Worm (Caenorhabditis elegans) whole organism, midembryonic: ENCODE measurements around the gene aco-1.

ENCODE experiments used
- T22C8.4 ChIP-seq: fragments of 200-800 bp; sonication (Bioruptor generic); IDR thresholded peaks from 2 replicates; pipeline ENCODE4 v1.3.6; 2022; ENCODE audit warnings: missing genetic modification characterization, missing compliant biosample characterization
- cog-1 ChIP-seq: sonication (generic microtip); optimal IDR thresholded peaks from 2 replicates; lab custom pipeline; 2016; ENCODE audit warnings: missing genetic modification characterization, missing compliant biosample characterization
- flt-1 ChIP-seq: fragments of 200-800 bp; sonication (Bioruptor generic); IDR thresholded peaks from 2 replicates; pipeline ENCODE4 v1.3.6; 2022; ENCODE audit warnings: missing genetic modification characterization, missing compliant biosample characterization
- klf-2 ChIP-seq: fragments of 200-800 bp; sonication (Bioruptor generic); conservative IDR thresholded peaks from 2 replicates; pipeline ENCODE4 v1.3.6; 2022; ENCODE audit warnings: missing genetic modification reagents, missing genetic modification characterization, missing compliant biosample characterization
- med-1 ChIP-seq: sonication (generic microtip); optimal IDR thresholded peaks from 2 replicates; lab custom pipeline; 2017; ENCODE audit warnings: missing genetic modification characterization, mild to moderate bottlenecking, missing compliant biosample characterization, antibody characterized with exemption, missing genetic modification reagents; ENCODE audit not compliant: insufficient read depth
- ref-1 ChIP-seq: fragments of 200-800 bp; sonication (Bioruptor generic); conservative IDR thresholded peaks from 2 replicates; pipeline ENCODE4 v1.3.6; 2022; ENCODE audit warnings: missing genetic modification reagents, missing genetic modification characterization, missing compliant biosample characterization
- tab-1 ChIP-seq: fragments of 200-800 bp; sonication (Bioruptor generic); IDR thresholded peaks from 2 replicates; pipeline ENCODE4 v1.3.6; 2022; ENCODE audit warnings: missing genetic modification characterization, missing compliant biosample characterization
- ztf-23 ChIP-seq: fragments of 200-800 bp; sonication (Bioruptor generic); IDR thresholded peaks from 2 replicates; pipeline ENCODE4 v1.3.6; 2022; ENCODE audit warnings: missing genetic modification reagents, missing genetic modification characterization, missing compliant biosample characterization
- ztf-29 ChIP-seq: fragments of 200-800 bp; sonication (Bioruptor generic); IDR thresholded peaks from 2 replicates; pipeline ENCODE4 v1.3.6; 2022; ENCODE audit warnings: missing genetic modification reagents, missing genetic modification characterization, missing compliant biosample characterization

Gene aco-1

ce11 chrX:11367640-11368039, 28.0 kb downstream of the aco-1 start:
- 0 out of 2 replicates have a peak, but pooled peaks have one; percentile 10 for TF ChIP-seq tab-1
- TF ChIP-seq ztf-29 (GFP tag; lab: Robert Waterston, UW), result no peak
- no peak for TF ChIP-seq klf-2 (GFP tag; lab: Robert Waterston, UW)

ce11 chrX:11368417-11368816, 28.7 kb downstream of the aco-1 start, which contains the start of gene ttyh-1:
ttyh-1 (plus strand) TSS chrX:11368717.
- no peak for TF ChIP-seq T22C8.4 (GFP tag; lab: Robert Waterston, UW)
- no peak for TF ChIP-seq tab-1

- TF ChIP-seq flt-1 (GFP tag; lab: Robert Waterston, UW) (0 out of 2 replicates have a peak, but pooled peaks have one; percentile 13), cog-1 (peak; percentile 73), klf-2 (GFP tag; lab: Robert Waterston, UW) (no peak)
Measured at ce11 chrX:11368845-11369244, 29.2 kb downstream of the aco-1 start.

ce11 chrX:11370090-11370489, 30.4 kb downstream of the aco-1 start:
- no peak for TF ChIP-seq klf-2 (GFP tag; lab: Robert Waterston, UW)
- TF ChIP-seq ref-1 (GFP tag; lab: Robert Waterston, UW), result no peak
- no peak for TF ChIP-seq T22C8.4 (GFP tag; lab: Robert Waterston, UW)
- TF ChIP-seq med-1 (GFP tag; lab: Kevin White, UChicago), result no peak
- no peak for TF ChIP-seq ztf-23 (GFP tag; lab: Robert Waterston, UW)
- TF ChIP-seq flt-1 (GFP tag; lab: Robert Waterston, UW), result no peak
- no peak for TF ChIP-seq ztf-29 (GFP tag; lab: Robert Waterston, UW)
- TF ChIP-seq tab-1, result no peak

ce11 chrX:11375509-11375908, 35.8 kb downstream of the aco-1 start, which contains the start of gene F42E11.3:
F42E11.3 (minus strand) TSS chrX:11375609.
- TF ChIP-seq tab-1 (no peak), ref-1 (GFP tag; lab: Robert Waterston, UW) (no peak), T22C8.4 (GFP tag; lab: Robert Waterston, UW) (no peak), cog-1 (no peak), med-1 (GFP tag; lab: Kevin White, UChicago) (no peak), ztf-23 (GFP tag; lab: Robert Waterston, UW) (no peak)

- TF ChIP-seq T22C8.4 (GFP tag; lab: Robert Waterston, UW) (no peak), cog-1 (no peak), flt-1 (GFP tag; lab: Robert Waterston, UW) (no peak), klf-2 (GFP tag; lab: Robert Waterston, UW) (no peak), ztf-29 (GFP tag; lab: Robert Waterston, UW) (no peak)
Measured at ce11 chrX:11377370-11377769, 37.7 kb downstream of the aco-1 start, which contains the start of gene tni-1. tni-1 (minus strand) TSS chrX:11377470.

- TF ChIP-seq flt-1 (GFP tag; lab: Robert Waterston, UW) (no peak), cog-1 (peak; percentile 9)
Measured at ce11 chrX:11379135-11379781, 39.6 kb downstream of the aco-1 start.

- TF ChIP-seq T22C8.4 (GFP tag; lab: Robert Waterston, UW) (no peak), ztf-29 (GFP tag; lab: Robert Waterston, UW) (no peak), klf-2 (GFP tag; lab: Robert Waterston, UW) (no peak), tab-1 (no peak), ref-1 (GFP tag; lab: Robert Waterston, UW) (no peak), flt-1 (GFP tag; lab: Robert Waterston, UW) (no peak), cog-1 (no peak), ztf-23 (GFP tag; lab: Robert Waterston, UW) (no peak), med-1 (GFP tag; lab: Kevin White, UChicago) (no peak)
Measured at ce11 chrX:11383359-11383758, 43.7 kb downstream of the aco-1 start.

- TF ChIP-seq klf-2 (GFP tag; lab: Robert Waterston, UW), result no peak
- no peak for TF ChIP-seq ref-1 (GFP tag; lab: Robert Waterston, UW)
- TF ChIP-seq flt-1 (GFP tag; lab: Robert Waterston, UW), result no peak
- no peak for TF ChIP-seq T22C8.4 (GFP tag; lab: Robert Waterston, UW)
- no peak for TF ChIP-seq tab-1
- TF ChIP-seq med-1 (GFP tag; lab: Kevin White, UChicago), result no peak
- TF ChIP-seq ztf-23 (GFP tag; lab: Robert Waterston, UW), result peak; percentile 50; the same call in 1 of the 2 replicates
- TF ChIP-seq ztf-29 (GFP tag; lab: Robert Waterston, UW), result peak; percentile 46; the same call in 1 of the 2 replicates
- TF ChIP-seq cog-1, result no peak
Measured at ce11 chrX:11384534-11385441, 45.1 kb downstream of the aco-1 start, which contains the start of the genes F08B12.11 and prmn-1. F08B12.11 (plus strand) TSS chrX:11385054. prmn-1 (plus strand) TSS chrX:11385084.

- TF ChIP-seq med-1 (GFP tag; lab: Kevin White, UChicago) (no peak), cog-1 (no peak), klf-2 (GFP tag; lab: Robert Waterston, UW) (no peak), tab-1 (no peak), flt-1 (GFP tag; lab: Robert Waterston, UW) (no peak), ztf-23 (GFP tag; lab: Robert Waterston, UW) (no peak), ztf-29 (GFP tag; lab: Robert Waterston, UW) (no peak), ref-1 (GFP tag; lab: Robert Waterston, UW) (no peak), T22C8.4 (GFP tag; lab: Robert Waterston, UW) (no peak)
Measured at ce11 chrX:11385916-11386315, 46.2 kb downstream of the aco-1 start.
